Fruit fly (Drosophila melanogaster) whole organism, embryonic: ENCODE measurements around the gene CG31102.

Experiments
- CG10565 ChIP-seq: fragments of 200-800 bp; sonication (Bioruptor generic); optimal IDR thresholded peaks from 3 replicates; lab custom pipeline; 2016; ENCODE audit warnings: missing biosample characterization, mild to moderate bottlenecking, missing genetic modification characterization
- CG10979 ChIP-seq: fragments of 200-800 bp; sonication (Bioruptor generic); optimal IDR thresholded peaks from 2 replicates; lab custom pipeline; 2018; ENCODE audit warnings: missing biosample characterization, mild to moderate bottlenecking, missing genetic modification characterization, moderate library complexity
- CG11695 ChIP-seq: fragments of 200-800 bp; sonication (Bioruptor generic); IDR thresholded peaks from 3 replicates; pipeline ENCODE4 v1.3.6; 2022; ENCODE audit warnings: missing biosample characterization, missing genetic modification characterization
- CG11696 ChIP-seq: fragments of 200-800 bp; sonication (Bioruptor generic); IDR thresholded peaks from 2 replicates; pipeline ENCODE4 v1.3.6; 2022; ENCODE audit warnings: missing biosample characterization, missing genetic modification characterization
- CG14710 ChIP-seq: fragments of 200-800 bp; sonication (Bioruptor generic); optimal IDR thresholded peaks from 3 replicates; lab custom pipeline; 2019; ENCODE audit warnings: missing biosample characterization, mild to moderate bottlenecking, missing genetic modification characterization, moderate library complexity
- CG2875 ChIP-seq: fragments of 200-800 bp; sonication (Bioruptor generic); optimal IDR thresholded peaks from 2 replicates; lab custom pipeline; 2017; ENCODE audit warnings: missing biosample characterization, mild to moderate bottlenecking, missing genetic modification characterization, missing genetic modification reagents
- CG31365 ChIP-seq: fragments of 200-800 bp; sonication (Bioruptor generic); optimal IDR thresholded peaks from 2 replicates; lab custom pipeline; 2018; ENCODE audit warnings: missing biosample characterization, mild to moderate bottlenecking, missing genetic modification characterization
- CG32767 ChIP-seq: fragments of 200-800 bp; sonication (Bioruptor generic); IDR thresholded peaks from 2 replicates; pipeline ENCODE4 v1.3.6; 2022; ENCODE audit warnings: missing biosample characterization, missing genetic modification characterization
- CG4328 ChIP-seq: fragments of 200-800 bp; sonication (Bioruptor generic); optimal IDR thresholded peaks from 3 replicates; lab custom pipeline; 2017; ENCODE audit warnings: missing biosample characterization, missing genetic modification reagents, missing genetic modification characterization
- CG7357 ChIP-seq: fragments of 200-800 bp; sonication (Bioruptor generic); IDR thresholded peaks from 3 replicates; pipeline ENCODE4 v1.3.6; 2022; ENCODE audit warnings: missing biosample characterization, missing genetic modification characterization
- CG9215 ChIP-seq: fragments of 200-800 bp; sonication (Bioruptor generic); IDR thresholded peaks from 2 replicates; pipeline ENCODE4 v1.3.6; 2022; ENCODE audit warnings: missing biosample characterization, missing genetic modification characterization
- HmgD ChIP-seq: fragments of 200-800 bp; sonication (Bioruptor generic); optimal IDR thresholded peaks from 3 replicates; lab custom pipeline; 2016; ENCODE audit warnings: missing biosample characterization, missing genetic modification characterization
- Hr78 ChIP-seq, 2 experiments: fragments of 200-800 bp in 1 of 2; fragments of >200 bp in 1 of 2; sonication (Bioruptor generic) in 1 of 2; optimal IDR thresholded peaks; 2 replicates each; lab custom pipeline; 2017 to 2019; ENCODE audit warnings: missing biosample characterization in 2 of 2, missing genetic modification characterization in 2 of 2, mild to moderate bottlenecking in 1 of 2, moderate library complexity in 1 of 2
- NK7.1 ChIP-seq: fragments of 200-800 bp; sonication (Bioruptor generic); optimal IDR thresholded peaks from 3 replicates; lab custom pipeline; 2016; ENCODE audit warnings: missing biosample characterization, missing genetic modification characterization
- Poxn ChIP-seq: fragments of 200-800 bp; sonication (Bioruptor generic); IDR thresholded peaks from 2 replicates; pipeline ENCODE4 v1.3.6; 2022; ENCODE audit warnings: missing biosample characterization, missing genetic modification characterization
- Sry-δ ChIP-seq: fragments of 200-800 bp; sonication (Bioruptor generic); optimal IDR thresholded peaks from 2 replicates; lab custom pipeline; 2016; ENCODE audit warnings: missing biosample characterization, missing genetic modification characterization
- Trl ChIP-seq, 3 experiments: fragments of >200 bp in 2 of 3; fragments of 200-800 bp in 1 of 3; sonication (Bioruptor generic) in 1 of 3; optimal IDR thresholded peaks; 2 replicates in 1 of 3; 3 replicates in 2 of 3; lab custom pipeline; 2016 to 2017; ENCODE audit warnings: missing biosample characterization in 1 of 3, missing genetic modification characterization in 1 of 3
- aop ChIP-seq: fragments of 200-800 bp; sonication (Bioruptor generic); IDR thresholded peaks from 2 replicates; pipeline ENCODE4 v1.3.6; 2022; ENCODE audit warnings: missing biosample characterization, missing genetic modification characterization
- bowl ChIP-seq: fragments of 200-800 bp; sonication (Bioruptor generic); IDR thresholded peaks from 2 replicates; pipeline ENCODE4 v1.3.6; 2022; ENCODE audit warnings: missing biosample characterization, missing genetic modification characterization
- br ChIP-seq: fragments of >200 bp; optimal IDR thresholded peaks from 2 replicates; lab custom pipeline; 2017
- crc ChIP-seq: fragments of 200-800 bp; sonication (Bioruptor generic); optimal IDR thresholded peaks from 2 replicates; lab custom pipeline; 2016; ENCODE audit warnings: missing biosample characterization, missing genetic modification characterization
- da ChIP-seq: fragments of 200-800 bp; sonication (Bioruptor generic); optimal IDR thresholded peaks from 2 replicates; lab custom pipeline; 2016; ENCODE audit warnings: missing biosample characterization, missing genetic modification characterization
- dan ChIP-seq: fragments of 200-800 bp; sonication (Bioruptor generic); IDR thresholded peaks from 2 replicates; pipeline ENCODE4 v1.3.6; 2022; ENCODE audit warnings: missing biosample characterization, missing genetic modification characterization
- esg ChIP-seq: fragments of 200-800 bp; sonication (Bioruptor generic); conservative IDR thresholded peaks from 2 replicates; pipeline ENCODE4 v1.3.6; 2022; ENCODE audit warnings: missing biosample characterization, missing genetic modification characterization
- fu2 ChIP-seq: fragments of 200-800 bp; sonication (Bioruptor generic); optimal IDR thresholded peaks from 2 replicates; lab custom pipeline; 2016; ENCODE audit warnings: missing biosample characterization, missing genetic modification characterization
- gcm2 ChIP-seq: fragments of 200-800 bp; sonication (Bioruptor generic); optimal IDR thresholded peaks from 2 replicates; lab custom pipeline; 2016; ENCODE audit warnings: missing biosample characterization, missing genetic modification characterization
- gro ChIP-seq: fragments of 200-800 bp; sonication (Bioruptor generic); optimal IDR thresholded peaks from 2 replicates; lab custom pipeline; 2016; ENCODE audit warnings: missing biosample characterization, missing genetic modification characterization
- kay ChIP-seq: fragments of 200-800 bp; sonication (Bioruptor generic); optimal IDR thresholded peaks from 2 replicates; lab custom pipeline; 2016; ENCODE audit warnings: missing biosample characterization, missing genetic modification characterization
- lola ChIP-seq, 3 experiments: fragments of >200 bp in 2 of 3; fragments of 200-800 bp in 1 of 3; sonication (Bioruptor generic) in 1 of 3; optimal IDR thresholded peaks; 2 replicates each; lab custom pipeline; 2017 to 2019; ENCODE audit warnings: missing biosample characterization in 3 of 3, missing genetic modification characterization in 3 of 3, mild to moderate bottlenecking in 1 of 3, moderate library complexity in 1 of 3
- mam ChIP-seq: fragments of 200-800 bp; sonication (Bioruptor generic); optimal IDR thresholded peaks from 3 replicates; lab custom pipeline; 2016; ENCODE audit warnings: missing biosample characterization, missing genetic modification characterization
- nom ChIP-seq: fragments of 200-800 bp; sonication (Bioruptor generic); optimal IDR thresholded peaks from 2 replicates; lab custom pipeline; 2017; ENCODE audit warnings: missing biosample characterization, missing genetic modification characterization, mild to moderate bottlenecking, moderate library complexity, missing genetic modification reagents
- onecut ChIP-seq: fragments of 200-800 bp; sonication (Bioruptor generic); IDR thresholded peaks from 2 replicates; pipeline ENCODE4 v1.3.6; 2022; ENCODE audit warnings: missing biosample characterization, missing genetic modification characterization
- psq ChIP-seq: fragments of 200-800 bp; sonication (Bioruptor generic); optimal IDR thresholded peaks from 2 replicates; lab custom pipeline; 2017; ENCODE audit warnings: missing biosample characterization, missing genetic modification characterization
- rib ChIP-seq: fragments of 200-800 bp; sonication (Bioruptor generic); IDR thresholded peaks from 2 replicates; pipeline ENCODE4 v1.3.6; 2022; ENCODE audit warnings: missing biosample characterization, missing genetic modification characterization
- ro ChIP-seq: fragments of 200-800 bp; sonication (Bioruptor generic); IDR thresholded peaks from 2 replicates; pipeline ENCODE4 v1.3.6; 2022; ENCODE audit warnings: missing biosample characterization, missing genetic modification characterization
- scrt ChIP-seq: fragments of 200-800 bp; sonication (Bioruptor generic); optimal IDR thresholded peaks from 2 replicates; lab custom pipeline; 2018; ENCODE audit warnings: missing biosample characterization, mild to moderate bottlenecking, missing genetic modification characterization, moderate library complexity
- zfh2 ChIP-seq: fragments of 200-800 bp; sonication (Bioruptor generic); optimal IDR thresholded peaks from 2 replicates; lab custom pipeline; 2016; ENCODE audit warnings: missing biosample characterization, missing genetic modification characterization

The CG31102 gene

DNA sequence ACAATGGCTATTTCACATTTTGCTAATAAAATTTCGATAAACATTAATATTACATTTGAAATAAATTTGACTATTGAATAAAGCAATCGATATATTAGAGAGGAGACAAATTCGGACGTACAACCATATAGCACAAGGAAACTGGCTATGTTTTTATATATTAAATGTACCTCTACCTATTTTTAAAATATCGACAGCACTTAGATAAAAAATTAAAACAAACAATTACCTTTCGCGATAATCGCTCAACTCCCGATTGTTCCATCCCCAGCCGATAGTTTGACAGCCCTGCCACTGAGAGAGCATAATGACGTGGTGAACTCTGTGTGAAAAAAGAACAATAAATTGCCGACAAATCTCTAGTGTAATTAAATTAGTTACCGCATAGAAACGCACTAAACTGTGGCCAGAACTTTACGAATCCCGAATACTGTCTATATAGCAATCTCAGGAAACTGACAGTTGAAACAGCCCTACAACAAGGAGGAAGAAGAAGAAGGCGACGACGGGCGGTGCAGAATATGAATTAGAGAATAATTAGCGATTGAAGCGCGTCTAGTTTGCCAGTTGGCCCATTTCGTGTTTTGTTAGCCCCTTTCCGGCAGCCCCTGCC, 36.7 kb downstream of the CG31102 start, which contains the start of gene CG11857 (continued):
- peak; percentile 95 for TF ChIP-seq HmgD (GFP tag; lab: Kevin White, UChicago)
- TF ChIP-seq CG32767, result peak; percentile 97
- TF ChIP-seq bowl (GFP tag; lab: Robert Waterston, UW), result peak; percentile 92
- peak; percentile 97 for TF ChIP-seq dan
- no peak for TF ChIP-seq br
- TF ChIP-seq gro (GFP tag; lab: Kevin White, UChicago), result peak; percentile 98
- TF ChIP-seq lola (GFP tag; optimal IDR thresholded peaks at IDR 0.05; lab: Kevin White, UChicago), result peak in 1 of 3 experiments; percentile 97
- TF ChIP-seq scrt (GFP tag; lab: Kevin White, UChicago), result peak; percentile 87
- peak; percentile 99 for TF ChIP-seq mam (GFP tag; lab: Kevin White, UChicago)
- peak; percentile 95 for TF ChIP-seq CG10979 (tag; lab: Kevin White, UChicago)
- peak; percentile 99 for TF ChIP-seq rib (GFP tag; lab: Robert Waterston, UW)
- TF ChIP-seq kay (GFP tag; lab: Kevin White, UChicago), result peak; percentile 98
- peak; percentile 90 for TF ChIP-seq CG2875 (GFP tag; lab: Kevin White, UChicago)
- TF ChIP-seq CG11695 (GFP tag; lab: Robert Waterston, UW), result peak; percentile 96
- peak; percentile 96 for TF ChIP-seq aop (GFP tag; lab: Robert Waterston, UW)
- TF ChIP-seq onecut (GFP tag; lab: Robert Waterston, UW), result peak; percentile 93
- TF ChIP-seq Poxn (GFP tag; lab: Robert Waterston, UW), result peak; percentile 97
- peak; percentile 89 for TF ChIP-seq CG11696 (GFP tag; lab: Robert Waterston, UW)
- peak; percentile 99 for TF ChIP-seq zfh2 (GFP tag; lab: Kevin White, UChicago)
- TF ChIP-seq CG4328, result peak; percentile 91
- TF ChIP-seq CG9215 (GFP tag; lab: Robert Waterston, UW), result peak; percentile 99
- TF ChIP-seq gcm2 (GFP tag; lab: Kevin White, UChicago), result peak; percentile 88
- TF ChIP-seq nom, result peak; percentile 80
- TF ChIP-seq NK7.1, result peak; percentile 93
- TF ChIP-seq CG14710 (tag; lab: Kevin White, UChicago), result peak; percentile 98
- peak; percentile 97 for TF ChIP-seq fu2 (GFP tag; lab: Kevin White, UChicago)
- TF ChIP-seq ro (GFP tag; lab: Robert Waterston, UW), result peak; percentile 98
- TF ChIP-seq psq (GFP tag; lab: Kevin White, UChicago), result peak; percentile 93
- peak; percentile 99 for TF ChIP-seq Sry-δ (GFP tag; lab: Kevin White, UChicago)
- TF ChIP-seq CG10565 (GFP tag; lab: Kevin White, UChicago), result peak; percentile 91
- TF ChIP-seq CG31365, result peak; percentile 83
- peak; percentile 95 for TF ChIP-seq CG7357 (GFP tag; lab: Robert Waterston, UW)
- TF ChIP-seq esg (GFP tag; lab: Robert Waterston, UW), result peak; percentile 99
- TF ChIP-seq Trl (optimal IDR thresholded peaks at IDR 0.05; lab: Kevin White, UChicago), result peak in 1 of 2 experiments; percentile 46
- TF ChIP-seq Trl (GFP tag; optimal IDR thresholded peaks at IDR 0.05; lab: Kevin White, UChicago), result peak; percentile 98
- TF ChIP-seq Hr78 (GFP tag; optimal IDR thresholded peaks at IDR 0.05; lab: Kevin White, UChicago), result no peak
- peak; percentile 95 for TF ChIP-seq da (GFP tag; lab: Kevin White, UChicago)
- peak; percentile 95 for TF ChIP-seq crc (GFP tag; lab: Kevin White, UChicago)
